Worm (Caenorhabditis elegans) whole organism, L3 larva: ENCODE data around the gene F42A6.5.
A peak's percentile ranks its signal among the peaks of the same experiment; 100 is the strongest.

Source experiments
- R02D3.7 ChIP-seq: fragments of 150-350 bp; optimal IDR thresholded peaks from 2 replicates; lab custom pipeline; 2014; ENCODE audit warnings: missing biosample characterization, missing genetic modification characterization
- ZK546.5 ChIP-seq: sonication (generic microtip); optimal IDR thresholded peaks from 2 replicates; lab custom pipeline; 2017; ENCODE audit warnings: missing biosample characterization, missing genetic modification characterization
- ama-1 ChIP-seq: fragments of 150-350 bp; optimal IDR thresholded peaks from 2 replicates; lab custom pipeline; 2018
- ceh-16 ChIP-seq: sonication (generic microtip); optimal IDR thresholded peaks from 2 replicates; lab custom pipeline; 2017; ENCODE audit warnings: missing biosample characterization, missing genetic modification characterization
- ceh-28 ChIP-seq: fragments of 150-350 bp; optimal IDR thresholded peaks from 2 replicates; lab custom pipeline; 2014; ENCODE audit warnings: missing biosample characterization, missing genetic modification reagents, missing genetic modification characterization
- ceh-9 ChIP-seq: sonication (generic microtip); optimal IDR thresholded peaks from 2 replicates; lab custom pipeline; 2018; ENCODE audit warnings: missing biosample characterization, missing genetic modification characterization
- daf-12 ChIP-seq: fragments of 150-350 bp; optimal IDR thresholded peaks from 2 replicates; lab custom pipeline; 2014; ENCODE audit warnings: missing biosample characterization, missing genetic modification reagents, missing genetic modification characterization
- egl-5 ChIP-seq: fragments of 150-350 bp; optimal IDR thresholded peaks from 2 replicates; lab custom pipeline; 2017; ENCODE audit warnings: missing biosample characterization, missing genetic modification reagents, missing genetic modification characterization, inconsistent platforms
- elt-1 ChIP-seq: fragments of 150-350 bp; optimal IDR thresholded peaks from 2 replicates; lab custom pipeline; 2014; ENCODE audit warnings: missing biosample characterization, missing genetic modification characterization
- elt-3 ChIP-seq, 3 experiments: fragments of 150-350 bp in 1 of 3; sonication (generic microtip) in 2 of 3; optimal IDR thresholded peaks; 2 replicates in 2 of 3; 4 replicates in 1 of 3; lab custom pipeline; 2014 to 2017; ENCODE audit warnings: missing biosample characterization in 3 of 3, missing genetic modification characterization in 3 of 3
- eor-1 ChIP-seq, 2 experiments: fragments of 150-350 bp; optimal IDR thresholded peaks; 2 replicates each; lab custom pipeline; 2014 to 2018; ENCODE audit warnings: missing biosample characterization in 2 of 2, missing genetic modification characterization in 2 of 2
- fkh-10 ChIP-seq: sonication (generic microtip); optimal IDR thresholded peaks from 2 replicates; lab custom pipeline; 2017; ENCODE audit warnings: missing biosample characterization, missing genetic modification reagents, missing genetic modification characterization
- fos-1 ChIP-seq: fragments of 150-350 bp; optimal IDR thresholded peaks from 2 replicates; lab custom pipeline; 2014; ENCODE audit warnings: missing biosample characterization, missing genetic modification characterization
- hmg-11 ChIP-seq: sonication (generic microtip); optimal IDR thresholded peaks from 2 replicates; lab custom pipeline; 2016; ENCODE audit warnings: missing genetic modification characterization, missing compliant biosample characterization
- lin-39 ChIP-seq: fragments of 150-350 bp; optimal IDR thresholded peaks from 2 replicates; lab custom pipeline; 2018; ENCODE audit warnings: missing biosample characterization, missing genetic modification reagents, missing genetic modification characterization
- mdl-1 ChIP-seq: fragments of 150-350 bp; optimal IDR thresholded peaks from 2 replicates; lab custom pipeline; 2014; ENCODE audit warnings: missing biosample characterization, missing genetic modification characterization
- mml-1 ChIP-seq: fragments of 150-350 bp; sonication (generic microtip); optimal IDR thresholded peaks from 3 replicates; lab custom pipeline; 2014; ENCODE audit warnings: missing biosample characterization, missing genetic modification characterization
- nfya-1 ChIP-seq: sonication (generic microtip); optimal IDR thresholded peaks from 2 replicates; lab custom pipeline; 2017; ENCODE audit warnings: missing genetic modification characterization, mild to moderate bottlenecking, missing compliant biosample characterization, antibody characterized with exemption, moderate library complexity; ENCODE audit not compliant: insufficient read depth
- nhr-11 ChIP-seq: fragments of 150-350 bp; optimal IDR thresholded peaks from 2 replicates; lab custom pipeline; 2014; ENCODE audit warnings: missing biosample characterization, missing genetic modification characterization
- nhr-12 ChIP-seq: fragments of 150-350 bp; optimal IDR thresholded peaks from 2 replicates; lab custom pipeline; 2014; ENCODE audit warnings: missing biosample characterization, missing genetic modification characterization
- nhr-23 ChIP-seq: fragments of 150-350 bp; optimal IDR thresholded peaks from 2 replicates; lab custom pipeline; 2014; ENCODE audit warnings: missing biosample characterization, missing genetic modification reagents, missing genetic modification characterization
- nhr-237 ChIP-seq: fragments of 150-350 bp; optimal IDR thresholded peaks from 2 replicates; lab custom pipeline; 2014; ENCODE audit warnings: missing biosample characterization, missing genetic modification characterization
- nhr-25 ChIP-seq: sonication (generic microtip); optimal IDR thresholded peaks from 2 replicates; lab custom pipeline; 2017; ENCODE audit warnings: missing biosample characterization, missing genetic modification characterization
- nhr-28 ChIP-seq: fragments of 150-350 bp; optimal IDR thresholded peaks from 2 replicates; lab custom pipeline; 2014; ENCODE audit warnings: missing biosample characterization, missing genetic modification characterization
- nhr-67 ChIP-seq: fragments of 150-350 bp; optimal IDR thresholded peaks from 2 replicates; lab custom pipeline; 2014; ENCODE audit warnings: missing biosample characterization, missing genetic modification characterization
- nhr-76 ChIP-seq: fragments of 150-350 bp; sonication (generic microtip); optimal IDR thresholded peaks from 5 replicates; lab custom pipeline; 2014; ENCODE audit warnings: missing biosample characterization, missing genetic modification characterization
- pha-4 ChIP-seq: fragments of 150-350 bp; optimal IDR thresholded peaks from 2 replicates; lab custom pipeline; 2014; ENCODE audit warnings: missing biosample characterization, missing genetic modification reagents, missing genetic modification characterization
- snpc-4 ChIP-seq: fragments of 150-350 bp; optimal IDR thresholded peaks from 2 replicates; lab custom pipeline; 2014; ENCODE audit warnings: missing biosample characterization, missing genetic modification characterization
- tbx-2 ChIP-seq: sonication (generic microtip); optimal IDR thresholded peaks from 2 replicates; lab custom pipeline; 2016; ENCODE audit warnings: mild to moderate bottlenecking, missing genetic modification characterization, missing compliant biosample characterization
- unc-39 ChIP-seq: sonication (generic microtip); optimal IDR thresholded peaks from 4 replicates; lab custom pipeline; 2017; ENCODE audit warnings: missing biosample characterization, missing genetic modification characterization
- unc-62 ChIP-seq: fragments of 150-350 bp; sonication (generic microtip); optimal IDR thresholded peaks from 4 replicates; lab custom pipeline; 2014; ENCODE audit warnings: missing biosample characterization, missing genetic modification reagents, missing genetic modification characterization
- zag-1 ChIP-seq: fragments of 150-350 bp; optimal IDR thresholded peaks from 2 replicates; lab custom pipeline; 2014; ENCODE audit warnings: missing biosample characterization, missing genetic modification characterization
- ztf-4 ChIP-seq: fragments of 150-350 bp; optimal IDR thresholded peaks from 2 replicates; lab custom pipeline; 2014; ENCODE audit warnings: missing biosample characterization, missing genetic modification characterization

Gene F42A6.5

DNA sequence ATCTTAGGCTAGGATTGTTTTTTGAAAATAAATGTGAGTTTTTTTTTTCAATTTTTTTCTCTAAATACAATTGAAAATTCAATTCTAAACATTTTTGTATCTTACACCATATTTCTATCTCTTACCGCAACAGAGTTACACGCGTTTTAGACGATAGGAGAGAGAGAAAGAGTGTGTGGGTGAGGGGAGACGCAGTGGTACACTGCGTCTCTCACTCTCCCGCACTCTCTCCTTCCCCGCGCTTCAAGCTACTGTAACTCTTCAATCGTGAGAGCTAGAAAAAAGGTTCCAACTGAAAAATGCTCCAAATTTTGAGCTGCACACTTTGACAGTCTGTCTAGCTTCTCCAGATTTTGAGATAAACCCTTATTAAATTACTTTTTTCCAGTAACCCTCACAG lies 32.1 kb upstream of the F42A6.5 start:
- TF ChIP-seq nhr-11, result no peak
- no peak for TF ChIP-seq egl-5
- no peak for TF ChIP-seq pha-4
- TF ChIP-seq eor-1 (tag; optimal IDR thresholded peaks at IDR 0.05; lab: Kevin White, UChicago), result no peak
- TF ChIP-seq mml-1 (tag; lab: Kevin White, UChicago), result no peak
- no peak for TF ChIP-seq tbx-2 (tag; lab: Kevin White, UChicago)
- no peak for TF ChIP-seq nhr-12 (tag; lab: Kevin White, UChicago)
- TF ChIP-seq nhr-28, result no peak
- no peak for TF ChIP-seq fos-1 (tag; lab: Kevin White, UChicago)
- TF ChIP-seq zag-1, result no peak
- TF ChIP-seq, all 47 proteins: peak for 0

DNA sequence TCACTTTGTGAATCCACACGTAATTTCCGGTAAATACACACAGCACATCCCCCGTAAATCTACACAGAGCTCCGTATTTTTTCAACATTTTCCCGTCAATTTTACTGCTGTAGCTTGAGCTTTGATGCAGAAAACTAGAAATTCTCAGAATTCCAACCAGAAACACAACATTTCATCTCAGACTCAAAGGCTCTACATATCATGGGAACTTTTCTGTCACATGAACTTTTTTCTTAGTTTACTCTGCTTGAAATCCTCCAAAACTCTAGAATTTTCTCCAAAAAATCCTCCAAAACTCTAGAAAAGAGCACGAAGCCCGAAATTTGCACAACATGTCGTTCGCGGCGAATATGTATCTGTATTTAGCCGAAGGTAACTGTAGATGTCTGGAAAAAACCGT lies 31.6 kb upstream of the F42A6.5 start, which contains the start of gene Y55H10A.2:
TSS of gene Y55H10A.2 (plus strand) at position 301 of the 400 bp plus-strand sequence.
- TF ChIP-seq ceh-28 (tag; lab: Kevin White, UChicago), result no peak
- TF ChIP-seq nhr-23 (tag; lab: Kevin White, UChicago), result no peak
- no peak for TF ChIP-seq ZK546.5 (tag; lab: Kevin White, UChicago)
- no peak for TF ChIP-seq R02D3.7 (tag; lab: Kevin White, UChicago)
- TF ChIP-seq hmg-11 (tag; lab: Kevin White, UChicago), result no peak
- TF ChIP-seq mdl-1 (tag; lab: Kevin White, UChicago), result no peak
- TF ChIP-seq daf-12, result no peak
- no peak for TF ChIP-seq nhr-25 (tag; lab: Kevin White, UChicago)
- TF ChIP-seq elt-3 (tag; optimal IDR thresholded peaks at IDR 0.05; lab: Kevin White, UChicago), result no peak
- TF ChIP-seq ceh-16 (tag; lab: Kevin White, UChicago), result no peak
- TF ChIP-seq nhr-76 (tag; lab: Kevin White, UChicago), result no peak
- TF ChIP-seq zag-1, result no peak
- TF ChIP-seq unc-39 (tag; lab: Kevin White, UChicago), result no peak
- TF ChIP-seq pha-4, result no peak
- TF ChIP-seq snpc-4, result no peak
- no peak for TF ChIP-seq nhr-237 (tag; lab: Kevin White, UChicago)

DNA sequence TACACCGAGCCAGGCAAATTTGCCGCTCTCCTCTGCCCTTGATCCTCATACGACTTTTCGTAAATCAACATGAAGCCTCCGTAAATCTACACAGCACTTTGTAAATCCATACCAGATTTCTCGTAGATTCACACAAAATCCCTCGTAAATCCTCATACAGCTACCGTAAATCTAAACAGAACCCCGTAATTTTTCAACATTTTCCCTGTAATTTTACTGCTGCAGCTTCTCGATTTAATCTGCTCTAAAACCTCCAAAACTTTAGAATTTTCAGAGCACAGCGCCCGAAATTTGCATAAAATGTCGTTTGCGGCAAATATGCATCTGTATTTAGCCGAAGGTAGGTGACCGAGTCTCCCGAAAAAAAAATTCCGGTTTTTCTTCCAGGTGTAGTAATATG lies 23.1 kb upstream of the F42A6.5 start, which contains the start of gene F42A6.1:
TSS of gene F42A6.1 (plus strand) at position 301 of the 400 bp plus-strand sequence.
- TF ChIP-seq nfya-1 (tag; lab: Kevin White, UChicago) (no peak), ceh-16 (tag; lab: Kevin White, UChicago) (no peak), ama-1 (no peak), pha-4 (no peak), ceh-9 (no peak), lin-39 (no peak)

DNA sequence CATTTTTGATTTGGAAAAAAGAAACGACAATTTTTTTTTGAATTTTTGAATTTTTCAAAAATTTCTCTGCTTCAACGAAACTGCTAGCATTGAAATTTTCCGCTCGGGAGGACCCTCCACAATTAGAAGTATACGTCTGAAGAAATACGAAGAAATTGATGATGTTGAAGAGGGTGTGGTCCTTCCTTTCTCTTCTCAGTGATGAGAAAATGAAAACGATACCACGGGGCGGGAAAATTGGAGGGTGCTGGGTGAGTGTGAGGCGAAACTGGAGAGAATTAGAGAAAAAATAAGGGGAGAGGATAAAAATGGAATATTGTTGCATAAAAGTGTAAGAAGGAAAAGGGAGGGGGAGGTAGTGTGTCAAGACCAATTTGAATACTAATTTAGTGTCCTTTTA lies 20.4 kb upstream of the F42A6.5 start:
- peak; percentile 0 for TF ChIP-seq nfya-1 (tag; lab: Kevin White, UChicago)
- TF ChIP-seq elt-1 (tag; lab: Kevin White, UChicago), result no peak

DNA sequence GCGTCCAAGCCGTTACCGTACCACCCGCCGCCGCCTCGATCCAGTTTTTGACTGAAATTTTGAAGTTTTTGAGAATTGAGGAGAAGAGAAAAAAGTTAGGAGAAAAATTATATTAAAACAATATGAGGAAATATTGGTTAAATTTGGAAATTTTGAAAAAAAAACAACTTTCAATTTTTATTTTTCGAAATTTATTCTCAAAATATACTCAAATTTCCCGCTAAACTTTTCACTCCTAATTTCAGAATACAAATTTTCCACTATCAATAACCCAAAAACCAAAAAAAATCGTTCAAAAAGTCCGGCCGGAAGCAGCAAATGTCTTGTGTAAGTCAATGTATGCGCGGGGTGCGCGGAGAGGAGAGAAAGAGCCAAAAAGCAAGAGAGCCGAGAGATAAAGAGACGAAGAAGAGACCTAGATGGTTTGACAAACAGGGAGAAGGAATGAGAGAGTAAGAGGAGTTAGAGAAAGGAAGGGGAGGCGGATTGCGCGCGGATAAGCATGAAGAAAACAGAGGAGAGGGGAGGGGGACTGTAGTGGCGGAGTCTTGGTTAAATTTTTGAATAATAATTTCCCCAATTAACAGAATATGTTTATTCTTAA lies 18.4 kb upstream of the F42A6.5 start, which contains the start of gene elks-1:
TSS of gene elks-1 (minus strand) at position 51 of the 604 bp plus-strand sequence.
- TF ChIP-seq ceh-28 (tag; lab: Kevin White, UChicago) (no peak), nfya-1 (tag; lab: Kevin White, UChicago) (peak; percentile 48), nhr-237 (tag; lab: Kevin White, UChicago) (no peak), mml-1 (tag; lab: Kevin White, UChicago) (no peak), lin-39 (peak; percentile 0), hmg-11 (tag; lab: Kevin White, UChicago) (peak; percentile 37), unc-62 (GFP tag; lab: Kevin White, UChicago) (no peak), nhr-67 (tag; lab: Kevin White, UChicago) (no peak)

DNA sequence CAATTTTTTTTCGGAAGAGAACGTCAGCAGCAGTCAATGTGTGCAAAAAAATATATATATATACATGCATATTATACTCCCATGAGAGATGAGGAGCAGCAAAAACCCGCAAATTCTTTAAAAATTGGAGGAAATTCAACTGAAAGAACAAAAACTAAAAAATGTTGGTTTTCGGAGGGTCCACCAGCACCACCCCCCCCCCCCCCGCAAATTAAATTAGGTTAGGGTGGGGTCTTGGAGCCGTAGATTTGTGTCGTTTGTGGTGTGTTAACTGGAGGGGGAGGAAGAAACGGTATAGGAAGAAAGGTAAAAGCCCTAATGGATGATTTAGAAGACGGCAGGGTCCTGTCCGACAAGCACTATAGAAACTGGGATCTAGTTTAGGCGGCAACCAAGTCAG lies 16.7 kb upstream of the F42A6.5 start:
- TF ChIP-seq nhr-23 (tag; lab: Kevin White, UChicago), result no peak
- TF ChIP-seq unc-39 (tag; lab: Kevin White, UChicago), result no peak
- no peak for TF ChIP-seq ztf-4 (tag; lab: Kevin White, UChicago)
- TF ChIP-seq fkh-10 (GFP tag; lab: Kevin White, UChicago), result no peak
- TF ChIP-seq unc-62 (GFP tag; lab: Kevin White, UChicago), result no peak
